Worm (Caenorhabditis elegans) whole organism, late embryonic: ENCODE results near the gene srab-17.

ENCODE experiments used
- C38D4.7 ChIP-seq: fragments of 200-800 bp; sonication (Bioruptor generic); optimal IDR thresholded peaks from 2 replicates; lab custom pipeline; 2018; ENCODE audit warnings: mild to moderate bottlenecking, missing genetic modification characterization, moderate library complexity, missing compliant biosample characterization
- K09A11.1 ChIP-seq: sonication (generic microtip); optimal IDR thresholded peaks from 2 replicates; lab custom pipeline; 2017; ENCODE audit warnings: antibody characterized with exemption, mild to moderate bottlenecking, missing genetic modification characterization, missing compliant biosample characterization; ENCODE audit not compliant: insufficient read depth
- ahr-1 ChIP-seq: sonication (generic microtip); optimal IDR thresholded peaks from 2 replicates; lab custom pipeline; 2016; ENCODE audit warnings: missing genetic modification characterization, missing compliant biosample characterization
- ama-1 ChIP-seq: fragments of 150-350 bp; optimal IDR thresholded peaks from 2 replicates; lab custom pipeline; 2014
- ceh-18 ChIP-seq: sonication (generic microtip); optimal IDR thresholded peaks from 2 replicates; lab custom pipeline; 2016; ENCODE audit warnings: missing genetic modification characterization, missing compliant biosample characterization
- ceh-22 ChIP-seq: sonication (generic microtip); optimal IDR thresholded peaks from 2 replicates; lab custom pipeline; 2017; ENCODE audit warnings: missing biosample characterization, missing genetic modification characterization
- ceh-24 ChIP-seq: sonication (generic microtip); optimal IDR thresholded peaks from 2 replicates; lab custom pipeline; 2016; ENCODE audit warnings: mild to moderate bottlenecking, missing genetic modification characterization, missing compliant biosample characterization
- ceh-30 ChIP-seq: fragments of 150-350 bp; optimal IDR thresholded peaks from 2 replicates; lab custom pipeline; 2014; ENCODE audit warnings: missing biosample characterization, missing genetic modification characterization
- ceh-31 ChIP-seq: sonication (generic microtip); optimal IDR thresholded peaks from 2 replicates; lab custom pipeline; 2016; ENCODE audit warnings: missing genetic modification characterization, missing compliant biosample characterization
- ceh-34 ChIP-seq: sonication (generic microtip); optimal IDR thresholded peaks from 2 replicates; lab custom pipeline; 2016; ENCODE audit warnings: mild to moderate bottlenecking, missing genetic modification characterization, missing compliant biosample characterization
- ceh-9 ChIP-seq: sonication (generic microtip); optimal IDR thresholded peaks from 2 replicates; lab custom pipeline; 2016; ENCODE audit warnings: mild to moderate bottlenecking, missing genetic modification characterization, inconsistent platforms, missing compliant biosample characterization
- che-1 ChIP-seq: sonication (generic microtip); optimal IDR thresholded peaks from 2 replicates; lab custom pipeline; 2016; ENCODE audit warnings: mild to moderate bottlenecking, missing genetic modification characterization, missing compliant biosample characterization
- dmd-4 ChIP-seq: sonication (generic microtip); optimal IDR thresholded peaks from 2 replicates; lab custom pipeline; 2016; ENCODE audit warnings: borderline replicate concordance, missing genetic modification characterization, missing compliant biosample characterization
- elt-2 ChIP-seq: sonication (generic microtip); optimal IDR thresholded peaks from 2 replicates; lab custom pipeline; 2016; ENCODE audit warnings: missing genetic modification reagents, missing genetic modification characterization, missing compliant biosample characterization
- fax-1 ChIP-seq: sonication (generic microtip); optimal IDR thresholded peaks from 2 replicates; lab custom pipeline; 2016; ENCODE audit warnings: missing genotype, missing genetic modification characterization, missing compliant biosample characterization
- hlh-13 ChIP-seq: fragments of 200-800 bp; sonication (Bioruptor generic); optimal IDR thresholded peaks from 2 replicates; lab custom pipeline; 2018; ENCODE audit warnings: mild to moderate bottlenecking, missing genetic modification characterization, missing compliant biosample characterization
- hlh-15 ChIP-seq: sonication (generic microtip); optimal IDR thresholded peaks from 2 replicates; lab custom pipeline; 2016; ENCODE audit warnings: missing genetic modification characterization, missing compliant biosample characterization
- hlh-8 ChIP-seq: sonication (generic microtip); optimal IDR thresholded peaks from 2 replicates; lab custom pipeline; 2016; ENCODE audit warnings: missing genotype, missing genetic modification characterization, missing compliant biosample characterization
- lim-6 ChIP-seq: sonication (generic microtip); optimal IDR thresholded peaks from 2 replicates; lab custom pipeline; 2016; ENCODE audit warnings: missing genetic modification characterization, missing compliant biosample characterization
- lin-11 ChIP-seq: fragments of 200-800 bp; sonication (Bioruptor generic); optimal IDR thresholded peaks from 2 replicates; lab custom pipeline; 2018; ENCODE audit warnings: mild to moderate bottlenecking, missing genetic modification characterization, missing compliant biosample characterization
- madf-2 ChIP-seq: sonication (generic microtip); optimal IDR thresholded peaks from 2 replicates; lab custom pipeline; 2017; ENCODE audit warnings: missing genetic modification characterization, missing compliant biosample characterization
- nhr-11 ChIP-seq: fragments of 150-350 bp; optimal IDR thresholded peaks from 2 replicates; lab custom pipeline; 2014; ENCODE audit warnings: missing biosample characterization, missing genetic modification characterization
- odd-2 ChIP-seq: sonication (generic microtip); optimal IDR thresholded peaks from 2 replicates; lab custom pipeline; 2017; ENCODE audit warnings: antibody characterized with exemption, mild to moderate bottlenecking, missing genetic modification characterization, missing compliant biosample characterization
- pha-2 ChIP-seq: sonication (generic microtip); optimal IDR thresholded peaks from 2 replicates; lab custom pipeline; 2017; ENCODE audit warnings: mild to moderate bottlenecking, missing genetic modification characterization, missing compliant biosample characterization
- pha-4 ChIP-seq: fragments of 150-350 bp; optimal IDR thresholded peaks from 2 replicates; lab custom pipeline; 2018; ENCODE audit warnings: missing biosample characterization, missing genetic modification reagents, missing genetic modification characterization
- pqm-1 ChIP-seq: sonication (generic microtip); optimal IDR thresholded peaks from 2 replicates; lab custom pipeline; 2016; ENCODE audit warnings: missing genetic modification characterization, missing compliant biosample characterization
- pros-1 ChIP-seq: fragments of 150-350 bp; optimal IDR thresholded peaks from 2 replicates; lab custom pipeline; 2014; ENCODE audit warnings: missing biosample characterization, missing genetic modification reagents, missing genetic modification characterization
- rnt-1 ChIP-seq: sonication (generic microtip); optimal IDR thresholded peaks from 2 replicates; lab custom pipeline; 2016; ENCODE audit warnings: missing genetic modification characterization, missing compliant biosample characterization
- sdc-2 ChIP-seq: sonication (generic microtip); optimal IDR thresholded peaks from 2 replicates; lab custom pipeline; 2016; ENCODE audit warnings: missing genotype, missing genetic modification characterization, missing compliant biosample characterization
- sox-4 ChIP-seq: sonication (generic microtip); optimal IDR thresholded peaks from 2 replicates; lab custom pipeline; 2017; ENCODE audit warnings: mild to moderate bottlenecking, missing genetic modification characterization, inconsistent platforms, missing compliant biosample characterization
- unc-3 ChIP-seq, 2 experiments: fragments of 200-800 bp in 1 of 2; sonication (Bioruptor generic) in 1 of 2; sonication (generic microtip) in 1 of 2; conservative IDR thresholded peaks in 1 of 2; optimal IDR thresholded peaks in 1 of 2; 2 replicates each; pipeline versions ENCODE4 v1.3.6 to Lab custom; 2016 to 2022; ENCODE audit warnings: missing compliant biosample characterization in 2 of 2, missing genetic modification characterization in 2 of 2, missing genetic modification reagents in 1 of 2
- unc-42 ChIP-seq: sonication (generic microtip); optimal IDR thresholded peaks from 2 replicates; lab custom pipeline; 2016; ENCODE audit warnings: missing genotype, missing genetic modification characterization, missing compliant biosample characterization
- zip-5 ChIP-seq: sonication (generic microtip); optimal IDR thresholded peaks from 2 replicates; lab custom pipeline; 2016; ENCODE audit warnings: missing genetic modification characterization, missing compliant biosample characterization

Gene srab-17

DNA sequence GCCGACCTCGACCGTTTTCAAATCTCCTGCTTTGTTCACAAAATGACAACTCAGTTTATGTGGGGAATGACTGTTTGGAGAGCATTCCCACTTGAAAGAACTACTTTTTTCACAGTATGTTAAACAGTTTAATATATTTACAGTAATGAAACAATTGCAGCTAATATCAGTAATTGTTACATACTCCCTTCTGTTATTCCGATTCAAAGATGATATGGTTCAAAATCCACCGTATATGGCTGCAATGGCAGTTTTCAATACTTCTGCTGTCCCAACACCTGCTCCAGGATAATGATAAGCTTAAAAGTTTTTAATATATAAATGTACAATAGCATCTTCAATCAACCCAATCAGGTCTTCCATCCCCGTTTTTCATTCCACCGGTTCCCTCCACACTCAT, 39.0 kb upstream of the srab-17 start:
- no peak for TF ChIP-seq odd-2 (tag; lab: Kevin White, UChicago)
- TF ChIP-seq hlh-15 = no peak
- no peak for TF ChIP-seq sox-4 (tag; lab: Kevin White, UChicago)
- TF ChIP-seq che-1 (tag; lab: Kevin White, UChicago) = no peak
- TF ChIP-seq lin-11 (tag; lab: Kevin White, UChicago) = no peak
- no peak for TF ChIP-seq ahr-1 (tag; lab: Kevin White, UChicago)
- TF ChIP-seq, all 69 proteins: peak for 0

- TF ChIP-seq zip-5 (tag; lab: Kevin White, UChicago) (no peak), ceh-22 (tag; lab: Kevin White, UChicago) (no peak)
These were observed 37.9 kb upstream of the srab-17 start, which contains the start of gene fipr-11 for ce11 chrV:9906115-9906514. Gene fipr-11 (minus strand): TSS chrV:9906215.

DNA sequence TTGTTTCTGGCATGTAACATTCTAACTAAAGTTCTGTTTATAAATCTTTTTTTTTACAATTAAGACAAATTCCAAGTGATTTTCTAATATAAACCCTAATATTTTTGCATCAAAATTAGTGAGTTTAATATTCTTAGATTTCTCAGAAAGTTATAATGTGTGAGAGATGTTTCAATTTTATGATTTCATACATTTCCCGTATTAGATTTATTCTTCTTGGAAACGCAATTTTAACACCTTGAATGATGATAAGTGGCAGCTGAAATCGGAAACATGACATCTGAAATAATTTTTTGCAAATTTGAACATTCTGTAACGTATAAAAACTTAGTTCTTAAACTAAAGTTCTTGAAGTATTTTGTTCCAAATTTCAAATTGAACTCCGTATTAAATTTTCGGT, 32.9 kb upstream of the srab-17 start:
- TF ChIP-seq pros-1 (tag; lab: Kevin White, UChicago) (no peak), K09A11.1 (tag; lab: Kevin White, UChicago) (no peak), unc-42 (tag; lab: Kevin White, UChicago) (no peak), hlh-13 (GFP tag; lab: Kevin White, UChicago) (no peak), pqm-1 (tag; lab: Kevin White, UChicago) (no peak), lim-6 (tag; lab: Kevin White, UChicago) (no peak), madf-2 (tag; lab: Kevin White, UChicago) (no peak), nhr-11 (tag; lab: Kevin White, UChicago) (no peak), C38D4.7 (GFP tag; lab: Kevin White, UChicago) (no peak), sox-4 (tag; lab: Kevin White, UChicago) (no peak), ceh-9 (tag; lab: Kevin White, UChicago) (no peak), hlh-8 (tag; lab: Kevin White, UChicago) (no peak), sdc-2 (tag; lab: Kevin White, UChicago) (no peak), lin-11 (tag; lab: Kevin White, UChicago) (no peak), rnt-1 (no peak)

DNA sequence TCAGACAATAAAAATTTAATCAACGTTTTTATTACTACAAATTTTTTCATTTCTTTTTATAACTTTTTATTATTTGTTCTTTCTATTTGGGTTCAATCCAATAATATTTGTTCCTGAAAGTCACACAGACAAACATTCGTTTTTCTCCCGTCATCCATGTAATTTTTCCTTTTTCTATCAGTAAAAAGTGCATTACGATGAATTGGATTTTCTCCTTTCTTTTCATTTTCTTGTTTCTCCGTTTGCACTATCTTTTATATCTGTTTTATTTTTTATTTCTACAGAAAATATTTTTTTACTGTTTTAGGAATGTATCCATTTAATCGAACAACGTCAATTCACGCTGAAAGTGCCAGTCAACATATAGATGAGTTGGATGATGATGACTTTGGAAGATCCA, 31.1 kb upstream of the srab-17 start, which contains the start of gene egl-47:
Gene egl-47 (plus strand): TSS at position 301 of the 400 bp plus-strand sequence.
- TF ChIP-seq ceh-31 (tag; lab: Kevin White, UChicago) = no peak
- no peak for TF ChIP-seq odd-2 (tag; lab: Kevin White, UChicago)
- no peak for TF ChIP-seq pha-4

- TF ChIP-seq lim-6 (tag; lab: Kevin White, UChicago) (no peak), elt-2 (tag; lab: Kevin White, UChicago) (peak; percentile 9), fax-1 (no peak)
These were observed 21.4 kb upstream of the srab-17 start, which contains the start of gene fshr-1 for ce11 chrV:9889629-9890028. Gene fshr-1 (plus strand): TSS chrV:9889837.

DNA sequence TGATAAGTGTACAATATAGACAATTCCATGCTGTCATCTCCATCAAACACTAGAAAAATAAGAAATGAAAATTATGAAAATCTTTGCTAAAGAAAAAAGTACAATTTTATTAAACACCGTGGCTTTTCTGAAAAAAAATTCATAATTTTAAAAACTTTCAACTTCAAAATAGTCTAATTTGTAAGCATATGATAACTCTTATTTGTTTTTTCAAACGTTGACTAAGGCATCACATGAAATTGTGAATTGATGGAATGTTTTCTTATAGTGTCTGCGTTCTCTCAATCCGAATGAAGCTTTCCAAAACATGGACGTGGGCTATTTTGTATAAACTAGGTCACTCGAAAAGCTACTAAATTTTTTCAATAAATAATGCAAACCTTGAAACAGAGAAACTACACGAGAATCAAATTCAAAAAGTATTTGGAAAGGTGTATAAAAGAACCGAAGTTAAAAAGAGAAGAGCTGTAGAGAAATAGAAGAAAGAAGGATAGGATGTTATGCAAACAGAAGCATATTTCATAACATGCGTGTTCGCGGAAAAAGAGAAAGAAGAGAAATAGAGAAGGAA, 17.8 kb upstream of the srab-17 start, which contains the start of gene clp-9:
Gene clp-9 (minus strand): TSS at position 51 of the 571 bp plus-strand sequence.
- TF ChIP-seq ceh-34 (tag; lab: Kevin White, UChicago) = no peak
- TF ChIP-seq ceh-9 (tag; lab: Kevin White, UChicago) = no peak
- TF ChIP-seq unc-42 (tag; lab: Kevin White, UChicago) = no peak
- no peak for TF ChIP-seq ceh-30
- no peak for TF ChIP-seq hlh-13 (GFP tag; lab: Kevin White, UChicago)
- no peak for TF ChIP-seq ama-1 (lab: Kevin White, UChicago)
- no peak for TF ChIP-seq dmd-4 (tag; lab: Kevin White, UChicago)
- TF ChIP-seq pha-4 = no peak
- TF ChIP-seq elt-2 (tag; lab: Kevin White, UChicago) = no peak
- TF ChIP-seq sox-4 (tag; lab: Kevin White, UChicago) = no peak
- TF ChIP-seq C38D4.7 (GFP tag; lab: Kevin White, UChicago) = no peak
- TF ChIP-seq ceh-24 (tag; lab: Kevin White, UChicago) = no peak
- TF ChIP-seq nhr-11 (tag; lab: Kevin White, UChicago) = no peak
- TF ChIP-seq ceh-18 = no peak
- no peak for TF ChIP-seq pha-2
- TF ChIP-seq unc-3 (GFP tag; conservative IDR thresholded peaks at IDR 0.05; lab: Robert Waterston, UW) = no peak
- no peak for TF ChIP-seq unc-3 (tag; optimal IDR thresholded peaks at IDR 0.05; lab: Kevin White, UChicago)
- TF ChIP-seq rnt-1 = no peak
- TF ChIP-seq, all 69 proteins: peak for 0
